Fruit fly (Drosophila melanogaster) S2 (cell line): ENCODE measurements around the gene app.

Source experiments
- CG8478 ChIP-seq: fragments of >200 bp; optimal IDR thresholded peaks from 2 replicates; lab custom pipeline; 2018
- CTCF ChIP-seq, 2 experiments: fragments of >200 bp; optimal IDR thresholded peaks; 2 replicates each; lab custom pipeline; 2018

dm6 chr3L:12162156-12162682 is 104.4 kb downstream of the app start:
- no peak for TF ChIP-seq CTCF (optimal IDR thresholded peaks at IDR 0.05; lab: Kevin White, UChicago)
- TF ChIP-seq CG8478 (lab: Kevin White, UChicago) = no peak
